Fruit fly (Drosophila melanogaster) Kc167 (cell line): ENCODE measurements around the gene LysD.

Experiments
- Myc ChIP-seq: fragments of >200 bp; optimal IDR thresholded peaks from 2 replicates; lab custom pipeline; 2017; ENCODE audit warnings: missing external identifiers
- Sin3A ChIP-seq: fragments of >200 bp; optimal IDR thresholded peaks from 2 replicates; lab custom pipeline; 2018; ENCODE audit warnings: missing external identifiers
- h ChIP-seq: fragments of >200 bp; optimal IDR thresholded peaks from 3 replicates; lab custom pipeline; 2018; ENCODE audit warnings: missing external identifiers
- insv ChIP-seq: fragments of >200 bp; optimal IDR thresholded peaks from 3 replicates; lab custom pipeline; 2018; ENCODE audit warnings: missing external identifiers
- psq ChIP-seq: fragments of >200 bp; optimal IDR thresholded peaks from 2 replicates; lab custom pipeline; 2017; ENCODE audit warnings: missing external identifiers
- ttk ChIP-seq: sonication (Bioruptor generic); optimal IDR thresholded peaks from 2 replicates; lab custom pipeline; 2017; ENCODE audit warnings: missing external identifiers

The LysD gene

dm6 chr3L:1169617-1170016, 41.4 kb downstream of the LysD start:
- TF ChIP-seq insv (lab: Kevin White, UChicago) (no peak), ttk (no peak), h (lab: Kevin White, UChicago) (no peak), Sin3A (lab: Kevin White, UChicago) (no peak), Myc (lab: Kevin White, UChicago) (no peak)

dm6 chr3L:1168445-1168844, 42.6 kb downstream of the LysD start:
- TF ChIP-seq psq (lab: Kevin White, UChicago) (no peak), ttk (no peak), h (lab: Kevin White, UChicago) (no peak), Myc (lab: Kevin White, UChicago) (no peak), Sin3A (lab: Kevin White, UChicago) (no peak), insv (lab: Kevin White, UChicago) (no peak)

- TF ChIP-seq Sin3A (lab: Kevin White, UChicago) (no peak), psq (lab: Kevin White, UChicago) (no peak), Myc (lab: Kevin White, UChicago) (no peak), ttk (no peak), h (lab: Kevin White, UChicago) (no peak), insv (lab: Kevin White, UChicago) (no peak)
These were observed 43.8 kb downstream of the LysD start for dm6 chr3L:1166945-1167913.

dm6 chr3L:1166266-1166665, 44.7 kb downstream of the LysD start:
- no peak for TF ChIP-seq psq (lab: Kevin White, UChicago)
- no peak for TF ChIP-seq insv (lab: Kevin White, UChicago)
- TF ChIP-seq Myc (lab: Kevin White, UChicago): no peak
- no peak for TF ChIP-seq Sin3A (lab: Kevin White, UChicago)
- no peak for TF ChIP-seq ttk
- no peak for TF ChIP-seq h (lab: Kevin White, UChicago)

- TF ChIP-seq insv (lab: Kevin White, UChicago) (no peak), Sin3A (lab: Kevin White, UChicago) (no peak), h (lab: Kevin White, UChicago) (no peak), ttk (no peak), Myc (lab: Kevin White, UChicago) (no peak), psq (lab: Kevin White, UChicago) (no peak)
These were observed 45.2 kb downstream of the LysD start for dm6 chr3L:1165808-1166207.
